Worm (Caenorhabditis elegans): Measurements from ENCODE around the gene srh-76.

DNA sequence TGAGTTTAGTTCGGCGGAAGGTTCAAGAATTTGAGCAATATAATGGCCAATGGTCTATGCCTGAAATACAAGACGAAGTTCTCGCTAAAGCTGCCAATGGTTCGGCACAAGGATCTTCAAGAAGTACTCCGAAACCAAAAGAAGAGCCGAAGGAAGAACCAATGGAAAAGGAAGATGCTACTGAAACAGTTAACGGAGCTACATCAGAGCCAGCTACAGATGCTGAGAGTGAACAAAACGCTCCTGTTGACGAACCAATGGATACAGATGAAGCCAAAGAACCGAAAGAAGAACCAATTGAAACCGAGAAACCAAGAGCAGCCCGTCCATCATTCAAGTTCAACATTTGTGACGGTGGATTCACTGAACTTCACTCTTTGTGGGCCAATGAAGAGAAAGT, 2.4 kb upstream of the srh-76 start:
- TF ChIP-seq flt-1 (GFP tag; IDR thresholded peaks at IDR 0.05) (no peak), klf-2 (GFP tag; conservative IDR thresholded peaks at IDR 0.05) (no peak), cog-1 (tag; optimal IDR thresholded peaks at IDR 0.05) (no peak)
